Fruit fly (Drosophila melanogaster): Measurements from ENCODE around the gene MED19.

DNA sequence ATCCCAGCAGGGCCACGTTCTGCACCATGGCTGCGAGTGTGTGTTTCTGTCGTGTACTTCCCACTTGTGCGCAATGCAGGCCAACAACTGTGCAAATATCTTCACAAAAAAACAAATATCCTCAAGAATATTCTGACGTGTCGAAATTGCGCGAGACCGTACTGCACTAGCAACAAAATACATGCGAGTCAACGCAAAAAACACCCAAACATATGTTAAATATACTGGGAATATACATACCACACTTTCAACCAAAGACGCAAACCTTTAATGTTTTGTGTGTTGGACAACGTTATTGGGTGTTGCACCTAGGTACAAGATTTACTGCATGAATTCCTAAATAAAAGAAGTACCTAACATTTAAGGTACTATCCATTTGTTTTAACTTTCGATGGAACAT lies 44.2 kb downstream of the MED19 start, which contains the start of gene NUCB1:
- TF ChIP-seq psq (optimal IDR thresholded peaks at IDR 0.05) (no peak), CG8478 (optimal IDR thresholded peaks at IDR 0.05) (no peak), EcR (GFP tag; optimal IDR thresholded peaks at IDR 0.05) (no peak), usp (GFP tag; optimal IDR thresholded peaks at IDR 0.05) (no peak)

Measured in whole organism.